Worm (Caenorhabditis elegans): ENCODE data around the gene atln-1.

The atln-1 gene

ce11 chrIV:2805525-2805924, 17.0 kb downstream of the atln-1 start, which contains the start of gene Y54G2A.45:
TSS of gene Y54G2A.45 (plus strand) at chrIV:2805857.
- TF ChIP-seq ztf-16 (tag; optimal IDR thresholded peaks at IDR 0.05) (peak; percentile 43), fkh-10 (GFP tag; optimal IDR thresholded peaks at IDR 0.05) (no peak), ets-4 (tag; optimal IDR thresholded peaks at IDR 0.05) (no peak), tbx-2 (tag; optimal IDR thresholded peaks at IDR 0.05) (peak; percentile 44), unc-3 (GFP tag; conservative IDR thresholded peaks at IDR 0.05) (no peak), unc-3 (tag; optimal IDR thresholded peaks at IDR 0.05) (no peak), ceh-45 (GFP tag; IDR thresholded peaks at IDR 0.05) (no peak), hlh-15 (tag; optimal IDR thresholded peaks at IDR 0.05) (no peak), ref-2 (tag; optimal IDR thresholded peaks at IDR 0.05) (peak; percentile 46), elt-4 (tag; optimal IDR thresholded peaks at IDR 0.05) (no peak), hlh-30 (tag; optimal IDR thresholded peaks at IDR 0.05; ENCODE audit: insufficient read depth) (peak; percentile 79), ama-1 (optimal IDR thresholded peaks at IDR 0.05) (no peak), ceh-14 (tag; optimal IDR thresholded peaks at IDR 0.05) (no peak), K09A11.1 (tag; optimal IDR thresholded peaks at IDR 0.05; ENCODE audit: insufficient read depth) (peak; percentile 5), dve-1 (tag; optimal IDR thresholded peaks at IDR 0.05) (peak; percentile 75), T23F11.4 (GFP tag; optimal IDR thresholded peaks at IDR 0.05) (peak; percentile 17), pros-1 (tag; optimal IDR thresholded peaks at IDR 0.05) (no peak), ahr-1 (tag; optimal IDR thresholded peaks at IDR 0.05) (peak; percentile 10), unc-86 (tag; optimal IDR thresholded peaks at IDR 0.05) (peak; percentile 51), ttx-3 (tag; optimal IDR thresholded peaks at IDR 0.05) (peak; percentile 37), ceh-34 (tag; optimal IDR thresholded peaks at IDR 0.05) (peak; percentile 6), dmd-4 (tag; optimal IDR thresholded peaks at IDR 0.05; ENCODE audit: borderline replicate concordance) (no peak), hlh-6 (tag; optimal IDR thresholded peaks at IDR 0.05) (no peak), fax-1 (tag; optimal IDR thresholded peaks at IDR 0.05) (no peak), ceh-9 (tag; optimal IDR thresholded peaks at IDR 0.05) (no peak), lin-11 (tag; optimal IDR thresholded peaks at IDR 0.05) (no peak), pha-4 (tag; optimal IDR thresholded peaks at IDR 0.05) (no peak), gmeb-2 (tag; optimal IDR thresholded peaks at IDR 0.05) (no peak), hlh-13 (GFP tag; optimal IDR thresholded peaks at IDR 0.05) (no peak), F13H6.1 (tag; optimal IDR thresholded peaks at IDR 0.05) (no peak), pag-3 (tag; optimal IDR thresholded peaks at IDR 0.05; ENCODE audit: borderline replicate concordance) (no peak), mec-3 (tag; optimal IDR thresholded peaks at IDR 0.05; ENCODE audit: borderline replicate concordance) (no peak), pat-9 (tag; optimal IDR thresholded peaks at IDR 0.05) (peak; percentile 39), fkh-6 (tag; optimal IDR thresholded peaks at IDR 0.05) (no peak), unc-55 (GFP tag; optimal IDR thresholded peaks at IDR 0.05) (no peak), lim-6 (tag; optimal IDR thresholded peaks at IDR 0.05) (no peak), ceh-2 (tag; optimal IDR thresholded peaks at IDR 0.05) (no peak), pha-2 (tag; optimal IDR thresholded peaks at IDR 0.05) (no peak), rnt-1 (tag; optimal IDR thresholded peaks at IDR 0.05) (no peak), hlh-8 (tag; optimal IDR thresholded peaks at IDR 0.05) (no peak), pax-1 (tag; optimal IDR thresholded peaks at IDR 0.05) (no peak), zip-5 (tag; optimal IDR thresholded peaks at IDR 0.05) (no peak), ceh-24 (tag; optimal IDR thresholded peaks at IDR 0.05) (no peak), nhr-232 (tag; optimal IDR thresholded peaks at IDR 0.05) (peak; percentile 47), ceh-22 (tag; optimal IDR thresholded peaks at IDR 0.05) (no peak), C08G9.2 (tag; optimal IDR thresholded peaks at IDR 0.05) (no peak), sox-4 (tag; optimal IDR thresholded peaks at IDR 0.05) (peak; percentile 22), madf-2 (tag; optimal IDR thresholded peaks at IDR 0.05) (peak; percentile 6), ceh-18 (tag; optimal IDR thresholded peaks at IDR 0.05) (peak; percentile 32), K02D7.2 (tag; optimal IDR thresholded peaks at IDR 0.05) (peak; percentile 46), syd-9 (tag; optimal IDR thresholded peaks at IDR 0.05) (no peak), che-1 (tag; optimal IDR thresholded peaks at IDR 0.05) (peak; percentile 31), tbx-7 (tag; optimal IDR thresholded peaks at IDR 0.05) (peak; percentile 26), eyg-1 (tag; optimal IDR thresholded peaks at IDR 0.05) (no peak)
